Fruit fly (Drosophila melanogaster) whole organism, embryonic: ENCODE data around the gene RpS14a.

ENCODE experiments used
- ATbp ChIP-seq: fragments of 200-800 bp; sonication (Bioruptor generic); optimal IDR thresholded peaks from 2 replicates; lab custom pipeline; 2017; ENCODE audit warnings: missing biosample characterization, mild to moderate bottlenecking, missing genetic modification characterization, missing genetic modification reagents
- Awh ChIP-seq: fragments of 200-800 bp; sonication (Bioruptor generic); IDR thresholded peaks from 2 replicates; pipeline ENCODE4, ENCODE4 v1.3.6; 2022; ENCODE audit warnings: missing biosample characterization, missing genetic modification characterization
- CG10543 ChIP-seq: fragments of 200-800 bp; sonication (Bioruptor generic); optimal IDR thresholded peaks from 3 replicates; lab custom pipeline; 2017; ENCODE audit warnings: missing biosample characterization, mild to moderate bottlenecking, missing genetic modification characterization, moderate library complexity
- CG10959 ChIP-seq: fragments of 200-800 bp; sonication (Bioruptor generic); IDR thresholded peaks from 2 replicates; pipeline ENCODE4 v1.3.6; 2022; ENCODE audit warnings: missing biosample characterization, missing genetic modification characterization
- CG11093 ChIP-seq: fragments of 200-800 bp; sonication (Bioruptor generic); IDR thresholded peaks from 3 replicates; pipeline ENCODE4 v1.3.6; 2022; ENCODE audit warnings: missing biosample characterization, missing genetic modification characterization
- CG11504 ChIP-seq: fragments of 200-800 bp; sonication (Bioruptor generic); optimal IDR thresholded peaks from 3 replicates; lab custom pipeline; 2019; ENCODE audit warnings: missing biosample characterization, mild to moderate bottlenecking, missing genetic modification characterization, moderate library complexity
- CG11560 ChIP-seq: fragments of 200-800 bp; sonication (Bioruptor generic); IDR thresholded peaks from 3 replicates; pipeline ENCODE4 v1.3.6; 2022; ENCODE audit warnings: missing biosample characterization, missing genetic modification characterization
- CG11723 ChIP-seq: fragments of 200-800 bp; sonication (Bioruptor generic); optimal IDR thresholded peaks from 2 replicates; lab custom pipeline; 2017; ENCODE audit warnings: missing biosample characterization, mild to moderate bottlenecking, missing genetic modification characterization
- CG12236 ChIP-seq: fragments of 200-800 bp; sonication (Bioruptor generic); optimal IDR thresholded peaks from 2 replicates; lab custom pipeline; 2016; ENCODE audit warnings: missing biosample characterization, missing genetic modification characterization
- CG13123 ChIP-seq: fragments of 200-800 bp; sonication (Bioruptor generic); optimal IDR thresholded peaks from 2 replicates; lab custom pipeline; 2016; ENCODE audit warnings: missing biosample characterization, missing genetic modification characterization
- CG1602 ChIP-seq: fragments of 200-800 bp; sonication (Bioruptor generic); optimal IDR thresholded peaks from 3 replicates; lab custom pipeline; 2016; ENCODE audit warnings: missing biosample characterization, missing genetic modification characterization
- CG2678 ChIP-seq: fragments of 200-800 bp; sonication (Bioruptor generic); optimal IDR thresholded peaks from 3 replicates; lab custom pipeline; 2019; ENCODE audit warnings: missing biosample characterization, mild to moderate bottlenecking, missing genetic modification characterization, moderate library complexity
- CG30431 ChIP-seq: fragments of 200-800 bp; sonication (Bioruptor generic); optimal IDR thresholded peaks from 2 replicates; lab custom pipeline; 2017; ENCODE audit warnings: missing biosample characterization, missing genetic modification characterization
- CG32772 ChIP-seq: fragments of 200-800 bp; sonication (Bioruptor generic); IDR thresholded peaks from 2 replicates; pipeline ENCODE4 v1.3.6; 2022; ENCODE audit warnings: missing biosample characterization, missing genetic modification characterization
- CG3281 ChIP-seq: fragments of 200-800 bp; sonication (Bioruptor generic); optimal IDR thresholded peaks from 3 replicates; lab custom pipeline; 2017; ENCODE audit warnings: missing biosample characterization, mild to moderate bottlenecking, missing genetic modification characterization
- CG3726 ChIP-seq: fragments of 200-800 bp; sonication (Bioruptor generic); IDR thresholded peaks from 3 replicates; pipeline ENCODE4, ENCODE4 v1.3.6; 2022; ENCODE audit warnings: missing biosample characterization, missing genetic modification characterization
- CG6683 ChIP-seq: fragments of 200-800 bp; sonication (Bioruptor generic); optimal IDR thresholded peaks from 2 replicates; lab custom pipeline; 2017; ENCODE audit warnings: missing biosample characterization, mild to moderate bottlenecking, missing genetic modification characterization, missing genetic modification reagents
- CG6791 ChIP-seq: fragments of 200-800 bp; sonication (Bioruptor generic); IDR thresholded peaks from 3 replicates; pipeline ENCODE4 v1.3.6; 2022; ENCODE audit warnings: missing biosample characterization, missing genetic modification characterization; ENCODE audit not compliant: partially characterized antibody
- CG7372 ChIP-seq: fragments of 200-800 bp; sonication (Bioruptor generic); IDR thresholded peaks from 2 replicates; pipeline ENCODE4 v1.3.6; 2022; ENCODE audit warnings: missing biosample characterization, missing genetic modification characterization
- CG9437 ChIP-seq: fragments of 200-800 bp; sonication (Bioruptor generic); optimal IDR thresholded peaks from 2 replicates; lab custom pipeline; 2018; ENCODE audit warnings: missing biosample characterization, mild to moderate bottlenecking, missing genetic modification characterization
- Dip3 ChIP-seq: fragments of 200-800 bp; sonication (Bioruptor generic); optimal IDR thresholded peaks from 3 replicates; lab custom pipeline; 2016; ENCODE audit warnings: missing biosample characterization, missing genetic modification characterization
- Doc2 ChIP-seq: fragments of 200-800 bp; sonication (Bioruptor generic); IDR thresholded peaks from 2 replicates; pipeline ENCODE4 v1.3.6; 2022; ENCODE audit warnings: missing biosample characterization, missing genetic modification characterization
- Dp ChIP-seq: fragments of 200-800 bp; sonication (Bioruptor generic); optimal IDR thresholded peaks from 2 replicates; lab custom pipeline; 2018; ENCODE audit warnings: missing biosample characterization, mild to moderate bottlenecking, missing genetic modification characterization, moderate library complexity
- Ets97D ChIP-seq: fragments of 200-800 bp; sonication (Bioruptor generic); optimal IDR thresholded peaks from 3 replicates; lab custom pipeline; 2016; ENCODE audit warnings: missing biosample characterization, missing genetic modification characterization
- Fer2 ChIP-seq: fragments of 200-800 bp; sonication (Bioruptor generic); optimal IDR thresholded peaks from 2 replicates; lab custom pipeline; 2018; ENCODE audit warnings: missing biosample characterization, mild to moderate bottlenecking, missing genetic modification characterization, moderate library complexity
- Fer3 ChIP-seq: fragments of 200-800 bp; sonication (Bioruptor generic); optimal IDR thresholded peaks from 2 replicates; lab custom pipeline; 2018; ENCODE audit warnings: missing biosample characterization, mild to moderate bottlenecking, missing genetic modification characterization, moderate library complexity
- HLH4C ChIP-seq: fragments of 200-800 bp; sonication (Bioruptor generic); IDR thresholded peaks from 3 replicates; pipeline ENCODE4 v1.3.6; 2022; ENCODE audit warnings: missing biosample characterization, missing genetic modification characterization; ENCODE audit not compliant: partially characterized antibody
- HmgZ ChIP-seq: fragments of 200-800 bp; sonication (Bioruptor generic); optimal IDR thresholded peaks from 2 replicates; lab custom pipeline; 2018; ENCODE audit warnings: missing biosample characterization, mild to moderate bottlenecking, missing genetic modification characterization
- MTF-1 ChIP-seq: fragments of 200-800 bp; sonication (Bioruptor generic); optimal IDR thresholded peaks from 2 replicates; lab custom pipeline; 2018; ENCODE audit warnings: missing biosample characterization, mild to moderate bottlenecking, missing genetic modification characterization, borderline replicate concordance
- Mad ChIP-seq: fragments of 200-800 bp; sonication (Bioruptor generic); optimal IDR thresholded peaks from 2 replicates; lab custom pipeline; 2016; ENCODE audit warnings: missing biosample characterization, missing genetic modification characterization
- Sin3A ChIP-seq: fragments of >200 bp; optimal IDR thresholded peaks from 2 replicates; lab custom pipeline; 2018
- TFAM ChIP-seq: fragments of 200-800 bp; sonication (Bioruptor generic); optimal IDR thresholded peaks from 2 replicates; lab custom pipeline; 2017; ENCODE audit warnings: missing biosample characterization, missing genetic modification characterization, inconsistent platforms
- bigmax ChIP-seq: fragments of 200-800 bp; sonication (Bioruptor generic); optimal IDR thresholded peaks from 2 replicates; lab custom pipeline; 2018; ENCODE audit warnings: missing biosample characterization, mild to moderate bottlenecking, missing genetic modification characterization
- cato ChIP-seq: fragments of 200-800 bp; sonication (Bioruptor generic); optimal IDR thresholded peaks from 2 replicates; lab custom pipeline; 2016; ENCODE audit warnings: missing biosample characterization, missing genetic modification characterization, borderline replicate concordance
- ci ChIP-seq: fragments of 200-800 bp; sonication (Bioruptor generic); IDR thresholded peaks from 3 replicates; pipeline ENCODE4 v1.3.6; 2022; ENCODE audit warnings: missing biosample characterization, missing genetic modification characterization
- da ChIP-seq: fragments of 200-800 bp; sonication (Bioruptor generic); optimal IDR thresholded peaks from 2 replicates; lab custom pipeline; 2016; ENCODE audit warnings: missing biosample characterization, missing genetic modification characterization
- dm ChIP-seq: fragments of 200-800 bp; sonication (Bioruptor generic); optimal IDR thresholded peaks from 3 replicates; lab custom pipeline; 2016; ENCODE audit warnings: missing biosample characterization, missing genetic modification characterization
- dmrt11E ChIP-seq: fragments of 200-800 bp; sonication (Bioruptor generic); optimal IDR thresholded peaks from 3 replicates; lab custom pipeline; 2018; ENCODE audit warnings: missing biosample characterization, mild to moderate bottlenecking, missing genetic modification characterization, moderate library complexity
- emc ChIP-seq: fragments of 200-800 bp; sonication (Bioruptor generic); optimal IDR thresholded peaks from 2 replicates; lab custom pipeline; 2016; ENCODE audit warnings: missing biosample characterization, missing genetic modification characterization
- hbn ChIP-seq: fragments of 200-800 bp; sonication (Bioruptor generic); IDR thresholded peaks from 2 replicates; pipeline ENCODE4 v1.3.6; 2022; ENCODE audit warnings: missing biosample characterization, missing genetic modification characterization; ENCODE audit not compliant: partially characterized antibody
- nom ChIP-seq: fragments of 200-800 bp; sonication (Bioruptor generic); optimal IDR thresholded peaks from 2 replicates; lab custom pipeline; 2017; ENCODE audit warnings: missing biosample characterization, missing genetic modification characterization, mild to moderate bottlenecking, moderate library complexity, missing genetic modification reagents
- onecut ChIP-seq: fragments of 200-800 bp; sonication (Bioruptor generic); IDR thresholded peaks from 2 replicates; pipeline ENCODE4 v1.3.6; 2022; ENCODE audit warnings: missing biosample characterization, missing genetic modification characterization
- scrt ChIP-seq: fragments of 200-800 bp; sonication (Bioruptor generic); optimal IDR thresholded peaks from 2 replicates; lab custom pipeline; 2018; ENCODE audit warnings: missing biosample characterization, mild to moderate bottlenecking, missing genetic modification characterization, moderate library complexity
- shn ChIP-seq: fragments of 200-800 bp; sonication (Bioruptor generic); optimal IDR thresholded peaks from 3 replicates; lab custom pipeline; 2016; ENCODE audit warnings: missing biosample characterization, missing genetic modification characterization
- sima ChIP-seq: fragments of 200-800 bp; sonication (Bioruptor generic); optimal IDR thresholded peaks from 2 replicates; lab custom pipeline; 2016; ENCODE audit warnings: missing biosample characterization, missing genetic modification characterization
- stc ChIP-seq: fragments of 200-800 bp; sonication (Bioruptor generic); IDR thresholded peaks from 2 replicates; pipeline ENCODE4 v1.3.6; 2022; ENCODE audit warnings: missing biosample characterization, missing genetic modification characterization
- tll ChIP-seq, 2 experiments: fragments of 200-800 bp in 1 of 2; fragments of >200 bp in 1 of 2; sonication (Bioruptor generic) in 1 of 2; optimal IDR thresholded peaks; 2 replicates each; lab custom pipeline; 2017 to 2019; ENCODE audit warnings: missing biosample characterization in 2 of 2, missing genetic modification characterization in 2 of 2, mild to moderate bottlenecking in 1 of 2, moderate library complexity in 1 of 2
- wor ChIP-seq: fragments of 200-800 bp; sonication (Bioruptor generic); IDR thresholded peaks from 2 replicates; pipeline ENCODE4 v1.3.6; 2022; ENCODE audit warnings: missing biosample characterization, missing genetic modification characterization

Gene RpS14a

DNA sequence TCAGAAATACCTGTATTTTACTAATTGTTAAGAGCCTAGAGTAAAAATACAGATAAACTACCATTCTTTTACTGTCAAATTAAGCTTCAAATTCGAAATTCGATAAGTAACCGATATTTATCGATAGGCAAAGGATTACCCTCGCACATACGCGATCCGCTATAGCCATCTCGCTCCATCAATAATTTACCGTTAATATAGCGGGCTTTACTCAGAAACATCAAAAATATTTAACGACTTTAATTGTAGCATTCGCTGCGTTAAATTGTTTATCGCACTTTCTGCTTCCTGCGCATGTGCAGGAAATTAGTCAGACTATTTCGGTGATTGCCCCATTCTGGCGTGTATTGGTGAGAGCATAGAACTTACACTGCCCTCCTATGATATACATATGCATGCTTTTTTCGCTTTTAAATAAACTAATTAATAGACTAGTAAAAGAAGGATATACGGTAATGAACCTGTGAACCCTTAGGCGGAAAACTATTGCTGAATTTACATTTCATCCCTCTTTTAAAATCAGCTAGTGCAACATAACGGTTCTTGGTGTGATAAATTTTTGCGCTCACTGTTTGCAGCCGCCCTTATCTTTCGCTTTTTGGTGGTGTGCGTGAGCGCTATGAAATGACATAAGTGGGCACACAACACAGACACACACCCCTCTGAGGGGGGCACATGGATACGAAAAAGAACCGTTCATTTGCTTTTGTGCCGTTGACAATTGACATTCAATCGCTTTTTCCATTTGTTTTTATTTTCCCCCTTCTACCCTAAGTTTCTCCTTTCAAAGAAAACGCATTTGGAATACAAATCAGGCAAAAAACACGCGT is 25.1 kb upstream of the RpS14a start, which contains the start of the genes dpr14 and spidey (continued):
- TF ChIP-seq CG6791 (GFP tag; lab: Robert Waterston, UW) (peak; percentile 52; the same call in 2 of the 3 replicates), dm (GFP tag; lab: Kevin White, UChicago) (peak; percentile 74), Fer3 (tag; lab: Kevin White, UChicago) (peak; percentile 93), ATbp (peak; percentile 89), stc (peak; percentile 86), onecut (GFP tag; lab: Robert Waterston, UW) (peak; percentile 87), CG32772 (GFP tag; lab: Robert Waterston, UW) (peak; percentile 91), Doc2 (no peak; the same call in 1 of the 2 replicates), Dp (GFP tag; lab: Kevin White, UChicago) (peak; percentile 55), CG30431 (GFP tag; lab: Kevin White, UChicago) (peak; percentile 82), CG3726 (peak; percentile 72; the same call in 2 of the 3 replicates), ci (GFP tag; lab: Robert Waterston, UW) (peak; percentile 94), TFAM (GFP tag; lab: Kevin White, UChicago) (peak; percentile 50), cato (peak; percentile 76), emc (GFP tag; lab: Kevin White, UChicago) (peak; percentile 64), CG6683 (peak; percentile 85), Dip3 (GFP tag; lab: Kevin White, UChicago) (peak; percentile 88), CG10959 (GFP tag; lab: Robert Waterston, UW) (peak; percentile 64), CG11560 (tag; lab: Robert Waterston, UW) (peak; percentile 79; the same call in 2 of the 3 replicates), nom (GFP tag; lab: Kevin White, UChicago) (peak; percentile 63), CG13123 (GFP tag; lab: Kevin White, UChicago) (peak; percentile 51), HLH4C (GFP tag; lab: Robert Waterston, UW) (peak; percentile 62; the same call in 2 of the 3 replicates), da (GFP tag; lab: Kevin White, UChicago) (peak; percentile 63), Ets97D (GFP tag; lab: Kevin White, UChicago) (peak; percentile 63), wor (GFP tag; lab: Robert Waterston, UW) (peak; percentile 79), dmrt11E (peak; percentile 73), tll (GFP tag; optimal IDR thresholded peaks at IDR 0.05; lab: Kevin White, UChicago) (no peak), CG2678 (tag; lab: Kevin White, UChicago) (peak; percentile 96), MTF-1 (GFP tag; lab: Kevin White, UChicago) (peak; percentile 72), CG1602 (GFP tag; lab: Kevin White, UChicago) (peak; percentile 81), hbn (GFP tag; lab: Robert Waterston, UW) (no peak), Awh (GFP tag; lab: Robert Waterston, UW) (peak; percentile 79), Mad (GFP tag; lab: Kevin White, UChicago) (peak; percentile 61), CG7372 (GFP tag; lab: Robert Waterston, UW) (peak; percentile 89), CG11093 (GFP tag; lab: Robert Waterston, UW) (peak; percentile 89), CG10543 (GFP tag; lab: Kevin White, UChicago) (peak; percentile 95), CG11723 (peak; percentile 80), Sin3A (lab: Kevin White, UChicago) (no peak), CG11504 (tag; lab: Kevin White, UChicago) (peak; percentile 89), sima (GFP tag; lab: Kevin White, UChicago) (peak; percentile 47), shn (peak; percentile 85), CG12236 (peak; percentile 72), HmgZ (tag; lab: Kevin White, UChicago) (peak; percentile 96), bigmax (GFP tag; lab: Kevin White, UChicago) (peak; percentile 36), Fer2 (tag; lab: Kevin White, UChicago) (peak; percentile 86), CG9437 (GFP tag; lab: Kevin White, UChicago) (peak; percentile 76), CG3281 (GFP tag; lab: Kevin White, UChicago) (peak; percentile 92), scrt (GFP tag; lab: Kevin White, UChicago) (peak; percentile 90)
